Fruit fly (Drosophila melanogaster) whole organism: ENCODE measurements around the gene Cyp4ac2.

Experiments used
- CG8478 ChIP-seq: fragments of >200 bp; optimal IDR thresholded peaks from 2 replicates; lab custom pipeline; 2018; ENCODE audit warnings: inconsistent platforms
- Dll ChIP-seq: fragments of >200 bp; optimal IDR thresholded peaks from 2 replicates; lab custom pipeline; 2017
- EcR ChIP-seq, 2 experiments: fragments of >200 bp; optimal IDR thresholded peaks; 2 replicates each; lab custom pipeline; 2017; ENCODE audit warnings: missing biosample characterization in 2 of 2, missing genetic modification characterization in 2 of 2, missing genetic modification reagents in 2 of 2
- pan ChIP-seq: fragments of >200 bp; optimal IDR thresholded peaks from 2 replicates; lab custom pipeline; 2017
- psq ChIP-seq: fragments of >200 bp; optimal IDR thresholded peaks from 2 replicates; lab custom pipeline; 2017
- usp ChIP-seq: fragments of >200 bp; optimal IDR thresholded peaks from 2 replicates; lab custom pipeline; 2017; ENCODE audit warnings: missing biosample characterization, missing genetic modification characterization, mixed read lengths

- TF ChIP-seq psq, result no peak
- no peak for TF ChIP-seq pan (lab: Kevin White, UChicago)
- no peak for TF ChIP-seq CG8478
- TF ChIP-seq usp (GFP tag; lab: Kevin White, UChicago), result no peak
- TF ChIP-seq EcR (GFP tag; optimal IDR thresholded peaks at IDR 0.05; lab: Kevin White, UChicago), result no peak
- no peak for TF ChIP-seq Dll (lab: Kevin White, UChicago)
Observed at dm6 chr2L:5238567-5238925, 27.6 kb upstream of the Cyp4ac2 start.
